Worm (Caenorhabditis elegans) whole organism, young adult: ENCODE results near the gene dod-24.

ENCODE experiments used
- lin-35 ChIP-seq, 3 experiments: fragments of 150-350 bp in 2 of 3; sonication (generic microtip) in 1 of 3; optimal IDR thresholded peaks; 2 replicates each; lab custom pipeline; 2014 to 2018; ENCODE audit warnings: missing biosample characterization in 3 of 3, missing genetic modification characterization in 3 of 3, missing genetic modification reagents in 3 of 3
- sea-2 ChIP-seq: fragments of 200-800 bp; sonication (Bioruptor generic); IDR thresholded peaks from 2 replicates; pipeline ENCODE4 v1.3.6; 2022; ENCODE audit warnings: missing genetic modification characterization, missing compliant biosample characterization
- tlf-1 ChIP-seq: fragments of 200-800 bp; sonication (Bioruptor generic); optimal IDR thresholded peaks from 2 replicates; lab custom pipeline; 2018; ENCODE audit warnings: mild to moderate bottlenecking, missing genetic modification characterization, missing compliant biosample characterization
- unc-62 ChIP-seq: fragments of 150-350 bp; optimal IDR thresholded peaks from 2 replicates; lab custom pipeline; 2014; ENCODE audit warnings: missing biosample characterization, missing genetic modification reagents, missing genetic modification characterization

- no peak for TF ChIP-seq unc-62 (GFP tag; lab: Kevin White, UChicago)
- TF ChIP-seq lin-35 (GFP tag; optimal IDR thresholded peaks at IDR 0.05; lab: Kevin White, UChicago), result no peak
- TF ChIP-seq sea-2, result no peak
- no peak for TF ChIP-seq tlf-1 (GFP tag; lab: Kevin White, UChicago)
Measured at ce11 chrIV:12967303-12967702, 26.1 kb upstream of the dod-24 start.
